Worm (Caenorhabditis elegans) whole organism, L4 larva: ENCODE results near the gene Y49F6C.6.

ENCODE experiments used
- Y5F2A.4 ChIP-seq: fragments of 200-800 bp; sonication (Bioruptor generic); optimal IDR thresholded peaks from 2 replicates; lab custom pipeline; 2018; ENCODE audit warnings: mild to moderate bottlenecking, missing genetic modification characterization, missing compliant biosample characterization
- nhr-10 ChIP-seq: fragments of 150-350 bp; optimal IDR thresholded peaks from 2 replicates; lab custom pipeline; 2014; ENCODE audit warnings: missing biosample characterization, missing genetic modification characterization
- snpc-4 ChIP-seq: fragments of 150-350 bp; optimal IDR thresholded peaks from 2 replicates; lab custom pipeline; 2014; ENCODE audit warnings: missing biosample characterization, missing genetic modification characterization

DNA sequence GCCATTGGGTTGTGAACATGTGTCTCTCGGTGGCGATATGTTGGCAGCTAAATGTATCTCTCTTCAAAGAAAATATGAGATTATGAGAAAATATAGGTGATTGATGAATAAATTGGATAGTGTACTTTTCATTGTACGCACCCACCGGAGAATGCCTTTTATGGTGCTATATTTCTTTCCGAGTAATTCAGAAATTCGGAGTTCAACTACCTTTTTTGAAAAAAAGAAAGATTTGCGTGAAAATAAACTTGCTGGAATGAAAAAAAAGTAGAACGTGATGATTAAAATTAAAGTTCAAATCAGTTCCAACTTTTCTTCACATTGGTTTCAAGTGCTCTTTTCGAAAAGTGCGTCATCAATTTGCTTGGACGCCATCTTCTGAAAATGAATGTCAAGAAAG lies 36.5 kb upstream of the Y49F6C.6 start, which contains the start of gene nep-8:
- TF ChIP-seq nhr-10 (tag; lab: Kevin White, UChicago) (no peak), snpc-4 (tag; lab: Kevin White, UChicago) (no peak), Y5F2A.4 (GFP tag; lab: Kevin White, UChicago) (no peak)
